Worm (Caenorhabditis elegans) whole organism, young adult: ENCODE data around the gene Y7A5A.3.
A peak's percentile ranks its signal among the peaks of the same experiment; 100 is the strongest.

Experiments used
- C17E4.6 ChIP-seq: fragments of 200-800 bp; sonication (Bioruptor generic); IDR thresholded peaks from 2 replicates; pipeline ENCODE4 v1.3.6; 2022; ENCODE audit warnings: missing genetic modification reagents, missing genetic modification characterization, missing compliant biosample characterization
- D2030.7 ChIP-seq: fragments of 200-800 bp; sonication (Bioruptor generic); IDR thresholded peaks from 2 replicates; pipeline ENCODE4 v1.3.6; 2022; ENCODE audit warnings: missing genetic modification reagents, missing genetic modification characterization, missing compliant biosample characterization
- F10E7.11 ChIP-seq: sonication (generic microtip); optimal IDR thresholded peaks from 2 replicates; lab custom pipeline; 2017; ENCODE audit warnings: mild to moderate bottlenecking, missing genetic modification characterization, moderate library complexity, missing compliant biosample characterization
- F49E8.2 ChIP-seq: sonication (generic microtip); optimal IDR thresholded peaks from 3 replicates; lab custom pipeline; 2017; ENCODE audit warnings: missing genetic modification characterization, mild to moderate bottlenecking, missing compliant biosample characterization, antibody characterized with exemption, moderate library complexity; ENCODE audit not compliant: insufficient read depth
- F57A8.1 ChIP-seq: fragments of 200-800 bp; sonication (Bioruptor generic); optimal IDR thresholded peaks from 2 replicates; lab custom pipeline; 2018; ENCODE audit warnings: mild to moderate bottlenecking, missing genetic modification characterization, moderate library complexity, missing compliant biosample characterization
- K12H6.12 ChIP-seq: fragments of 200-800 bp; sonication (Bioruptor generic); optimal IDR thresholded peaks from 2 replicates; lab custom pipeline; 2018; ENCODE audit warnings: mild to moderate bottlenecking, missing genetic modification characterization, missing compliant biosample characterization
- ZK185.1 ChIP-seq: sonication (generic microtip); optimal IDR thresholded peaks from 2 replicates; lab custom pipeline; 2016; ENCODE audit warnings: mild to moderate bottlenecking, missing genetic modification characterization, missing compliant biosample characterization; ENCODE audit not compliant: poor library complexity, severe bottlenecking
- ama-1 ChIP-seq, 3 experiments: fragments of 150-350 bp in 1 of 3; sonication (generic microtip) in 2 of 3; optimal IDR thresholded peaks; 2 replicates each; lab custom pipeline; 2014 to 2018; ENCODE audit warnings: missing biosample characterization in 2 of 3, missing genetic modification characterization in 2 of 3, missing genetic modification reagents in 2 of 3
- attf-6 ChIP-seq: fragments of 200-800 bp; sonication (Bioruptor generic); IDR thresholded peaks from 2 replicates; pipeline ENCODE4 v1.3.6; 2022; ENCODE audit warnings: missing genetic modification reagents, missing genetic modification characterization, missing compliant biosample characterization
- ccch-3 ChIP-seq: fragments of 200-800 bp; sonication (Bioruptor generic); optimal IDR thresholded peaks from 2 replicates; lab custom pipeline; 2018; ENCODE audit warnings: mild to moderate bottlenecking, missing genetic modification characterization, missing compliant biosample characterization
- cebp-1 ChIP-seq, 2 experiments: fragments of 200-800 bp in 1 of 2; sonication (Bioruptor generic) in 1 of 2; sonication (generic microtip) in 1 of 2; IDR thresholded peaks in 1 of 2; optimal IDR thresholded peaks in 1 of 2; 2 replicates each; pipeline versions ENCODE4 v1.3.6 to Lab custom; 2017 to 2022; ENCODE audit warnings: missing compliant biosample characterization in 2 of 2, missing genetic modification characterization in 2 of 2, mild to moderate bottlenecking in 1 of 2, missing genetic modification reagents in 1 of 2, moderate library complexity in 1 of 2
- ceh-58 ChIP-seq: fragments of 200-800 bp; sonication (Bioruptor generic); IDR thresholded peaks from 2 replicates; pipeline ENCODE4 v1.3.6; 2022; ENCODE audit warnings: missing genetic modification characterization, missing compliant biosample characterization
- chd-7 ChIP-seq: sonication (generic microtip); optimal IDR thresholded peaks from 2 replicates; lab custom pipeline; 2016; ENCODE audit warnings: mild to moderate bottlenecking, missing genetic modification characterization, moderate library complexity, missing compliant biosample characterization
- dpl-1 ChIP-seq: fragments of 150-350 bp; optimal IDR thresholded peaks from 2 replicates; lab custom pipeline; 2014; ENCODE audit warnings: missing biosample characterization, missing genetic modification reagents, missing genetic modification characterization
- egl-18 ChIP-seq: fragments of 200-800 bp; sonication (Bioruptor generic); IDR thresholded peaks from 2 replicates; pipeline ENCODE4 v1.3.6; 2022; ENCODE audit warnings: missing genetic modification reagents, missing genetic modification characterization, missing compliant biosample characterization
- ekl-4 ChIP-seq: fragments of 200-800 bp; sonication (Bioruptor generic); IDR thresholded peaks from 2 replicates; pipeline ENCODE4 v1.3.6; 2022; ENCODE audit warnings: missing genetic modification reagents, missing genetic modification characterization, missing compliant biosample characterization
- hmg-20 ChIP-seq: fragments of 200-800 bp; sonication (Bioruptor generic); IDR thresholded peaks from 2 replicates; pipeline ENCODE4 v1.3.6; 2022; ENCODE audit warnings: missing genetic modification reagents, missing genetic modification characterization, missing compliant biosample characterization
- hrde-1 ChIP-seq: sonication (generic microtip); optimal IDR thresholded peaks from 2 replicates; lab custom pipeline; 2016; ENCODE audit warnings: missing genetic modification characterization, mild to moderate bottlenecking, missing compliant biosample characterization, moderate library complexity, missing genotype, missing genetic modification reagents, borderline replicate concordance
- lag-1 ChIP-seq: fragments of 200-800 bp; sonication (Bioruptor generic); IDR thresholded peaks from 2 replicates; pipeline ENCODE4 v1.3.6; 2022; ENCODE audit warnings: missing genetic modification reagents, missing genetic modification characterization, missing compliant biosample characterization
- let-526 ChIP-seq: fragments of 200-800 bp; sonication (Bioruptor generic); IDR thresholded peaks from 2 replicates; pipeline ENCODE4 v1.3.6; 2022; ENCODE audit warnings: missing genetic modification reagents, missing genetic modification characterization, missing compliant biosample characterization
- lin-26 ChIP-seq: fragments of 200-800 bp; sonication (Bioruptor generic); IDR thresholded peaks from 2 replicates; pipeline ENCODE4 v1.3.6; 2022; ENCODE audit warnings: missing genetic modification reagents, missing genetic modification characterization, missing compliant biosample characterization
- lin-35 ChIP-seq, 3 experiments: fragments of 150-350 bp in 2 of 3; sonication (generic microtip) in 1 of 3; optimal IDR thresholded peaks; 2 replicates each; lab custom pipeline; 2014 to 2018; ENCODE audit warnings: missing biosample characterization in 3 of 3, missing genetic modification characterization in 3 of 3, missing genetic modification reagents in 3 of 3
- lir-1 ChIP-seq: fragments of 200-800 bp; sonication (Bioruptor generic); conservative IDR thresholded peaks from 2 replicates; pipeline ENCODE4 v1.3.6; 2022; ENCODE audit warnings: missing genetic modification reagents, missing genetic modification characterization, missing compliant biosample characterization
- lsl-1 ChIP-seq: fragments of 200-800 bp; sonication (Bioruptor generic); optimal IDR thresholded peaks from 2 replicates; lab custom pipeline; 2018; ENCODE audit warnings: mild to moderate bottlenecking, missing genetic modification characterization, moderate library complexity, missing compliant biosample characterization
- lsy-27 ChIP-seq: sonication (generic microtip); optimal IDR thresholded peaks from 2 replicates; lab custom pipeline; 2017; ENCODE audit warnings: missing genetic modification characterization, mild to moderate bottlenecking, missing compliant biosample characterization, antibody characterized with exemption, missing genotype, borderline replicate concordance; ENCODE audit not compliant: insufficient read depth
- madf-8 ChIP-seq: fragments of 200-800 bp; sonication (Bioruptor generic); conservative IDR thresholded peaks from 2 replicates; pipeline ENCODE4 v1.3.6; 2022; ENCODE audit warnings: missing genetic modification reagents, missing genetic modification characterization, missing compliant biosample characterization
- mcd-1 ChIP-seq: fragments of 200-800 bp; sonication (Bioruptor generic); IDR thresholded peaks from 2 replicates; pipeline ENCODE4 v1.3.6; 2022; ENCODE audit warnings: missing genetic modification reagents, missing genetic modification characterization, missing compliant biosample characterization
- mel-28 ChIP-seq: sonication (generic microtip); optimal IDR thresholded peaks from 2 replicates; lab custom pipeline; 2016; ENCODE audit warnings: borderline replicate concordance, mild to moderate bottlenecking, missing genetic modification characterization, missing compliant biosample characterization
- mxl-1 ChIP-seq: sonication (generic microtip); optimal IDR thresholded peaks from 2 replicates; lab custom pipeline; 2016; ENCODE audit warnings: missing genetic modification characterization, missing compliant biosample characterization
- nfya-1 ChIP-seq: sonication (generic microtip); optimal IDR thresholded peaks from 2 replicates; lab custom pipeline; 2017; ENCODE audit warnings: antibody characterized with exemption, missing compliant biosample characterization, missing genetic modification characterization, borderline replicate concordance; ENCODE audit not compliant: insufficient read depth
- nhr-120 ChIP-seq: fragments of 200-800 bp; sonication (Bioruptor generic); IDR thresholded peaks from 2 replicates; pipeline ENCODE4 v1.3.6; 2022; ENCODE audit warnings: missing genetic modification characterization, missing compliant biosample characterization
- nhr-179 ChIP-seq: sonication (generic microtip); optimal IDR thresholded peaks from 2 replicates; lab custom pipeline; 2016; ENCODE audit warnings: mild to moderate bottlenecking, missing genetic modification characterization, missing compliant biosample characterization
- nhr-80 ChIP-seq: sonication (generic microtip); optimal IDR thresholded peaks from 2 replicates; lab custom pipeline; 2016; ENCODE audit warnings: missing genetic modification characterization, missing compliant biosample characterization
- nhr-90 ChIP-seq: sonication (generic microtip); optimal IDR thresholded peaks from 2 replicates; lab custom pipeline; 2016; ENCODE audit warnings: missing genotype, mild to moderate bottlenecking, missing genetic modification characterization, missing compliant biosample characterization
- pbrm-1 ChIP-seq: fragments of 200-800 bp; sonication (Bioruptor generic); IDR thresholded peaks from 2 replicates; pipeline ENCODE4 v1.3.6; 2022; ENCODE audit warnings: missing genetic modification reagents, missing genetic modification characterization, missing compliant biosample characterization
- repo-1 ChIP-seq: sonication (generic microtip); optimal IDR thresholded peaks from 2 replicates; lab custom pipeline; 2017; ENCODE audit warnings: mild to moderate bottlenecking, missing genetic modification characterization, missing compliant biosample characterization
- rpc-1 ChIP-seq, 2 experiments: fragments of 150-350 bp in 1 of 2; sonication (generic microtip) in 1 of 2; optimal IDR thresholded peaks; 2 replicates each; lab custom pipeline; 2014 to 2018; ENCODE audit warnings: missing biosample characterization in 1 of 2, missing genetic modification characterization in 1 of 2, missing genetic modification reagents in 1 of 2, missing genotype in 1 of 2
- sea-2 ChIP-seq: fragments of 200-800 bp; sonication (Bioruptor generic); IDR thresholded peaks from 2 replicates; pipeline ENCODE4 v1.3.6; 2022; ENCODE audit warnings: missing genetic modification characterization, missing compliant biosample characterization
- snpc-4 ChIP-seq, 5 experiments: fragments of 150-350 bp in 1 of 5; sonication (generic microtip) in 4 of 5; optimal IDR thresholded peaks; 2 replicates each; lab custom pipeline; 2014 to 2018; ENCODE audit warnings: missing genetic modification characterization in 5 of 5, missing biosample characterization in 3 of 5, antibody characterized with exemption in 2 of 5, mild to moderate bottlenecking in 2 of 5, missing compliant biosample characterization in 2 of 5, missing genotype in 2 of 5, moderate library complexity in 2 of 5, missing genetic modification reagents in 1 of 5
- somi-1 ChIP-seq: fragments of 200-800 bp; sonication (Bioruptor generic); optimal IDR thresholded peaks from 2 replicates; lab custom pipeline; 2018; ENCODE audit warnings: mild to moderate bottlenecking, missing genetic modification characterization, missing compliant biosample characterization
- tlf-1 ChIP-seq: fragments of 200-800 bp; sonication (Bioruptor generic); optimal IDR thresholded peaks from 2 replicates; lab custom pipeline; 2018; ENCODE audit warnings: mild to moderate bottlenecking, missing genetic modification characterization, missing compliant biosample characterization
- unc-130 ChIP-seq: sonication (generic microtip); optimal IDR thresholded peaks from 2 replicates; lab custom pipeline; 2016; ENCODE audit warnings: missing genetic modification reagents, missing genetic modification characterization, missing compliant biosample characterization
- xnd-1 ChIP-seq: sonication (generic microtip); optimal IDR thresholded peaks from 2 replicates; lab custom pipeline; 2016; ENCODE audit warnings: missing genotype, missing genetic modification reagents, missing genetic modification characterization, missing compliant biosample characterization
- ztf-22 ChIP-seq: fragments of 200-800 bp; sonication (Bioruptor generic); optimal IDR thresholded peaks from 2 replicates; lab custom pipeline; 2018; ENCODE audit warnings: mild to moderate bottlenecking, missing genetic modification characterization, moderate library complexity, missing compliant biosample characterization
- ztf-25 ChIP-seq: fragments of 200-800 bp; sonication (Bioruptor generic); IDR thresholded peaks from 2 replicates; pipeline ENCODE4 v1.3.6; 2022; ENCODE audit warnings: missing genetic modification reagents, missing genetic modification characterization, missing compliant biosample characterization
- ztf-3 ChIP-seq: fragments of 200-800 bp; sonication (Bioruptor generic); optimal IDR thresholded peaks from 2 replicates; lab custom pipeline; 2018; ENCODE audit warnings: mild to moderate bottlenecking, missing genetic modification characterization, missing compliant biosample characterization

Y7A5A.3 gene

DNA sequence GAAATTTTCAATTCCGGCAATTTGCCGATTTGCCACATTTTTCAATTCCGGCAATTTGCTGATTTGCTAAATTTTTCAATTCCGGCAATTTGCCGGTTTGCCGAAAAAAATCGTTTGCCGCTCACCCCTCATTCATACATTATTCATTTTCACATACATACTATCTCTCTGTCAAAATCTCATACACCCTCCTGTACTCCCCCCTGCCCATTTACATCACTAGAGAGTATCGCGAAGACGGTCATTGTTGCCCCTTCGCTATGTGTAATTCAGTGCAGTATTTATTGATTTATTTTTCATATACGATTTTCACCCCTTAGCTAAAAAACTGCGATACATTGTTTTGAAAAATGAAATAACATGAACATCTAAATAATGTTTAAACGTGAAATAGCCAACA lies 48.1 kb downstream of the Y7A5A.3 start (continued):
- TF ChIP-seq K12H6.12 (tag; lab: Kevin White, UChicago) (peak; percentile 6), C17E4.6 (GFP tag; lab: Robert Waterston, UW) (no peak), egl-18 (no peak), snpc-4 (GFP tag; optimal IDR thresholded peaks at IDR 0.05; lab: Kevin White, UChicago) (no peak), snpc-4 (tag; optimal IDR thresholded peaks at IDR 0.05; lab: Kevin White, UChicago) (peak in 2 of 4 experiments; percentile 32 to 64), mel-28 (tag; lab: Kevin White, UChicago) (no peak), F10E7.11 (tag; lab: Kevin White, UChicago) (no peak), nhr-90 (tag; lab: Kevin White, UChicago) (no peak), F57A8.1 (GFP tag; lab: Kevin White, UChicago) (no peak), somi-1 (GFP tag; lab: Kevin White, UChicago) (no peak), lsl-1 (GFP tag; lab: Kevin White, UChicago) (no peak), chd-7 (tag; lab: Kevin White, UChicago) (no peak), lir-1 (GFP tag; lab: Robert Waterston, UW) (no peak), mcd-1 (peak; percentile 41; the same call in 1 of the 2 replicates), mxl-1 (tag; lab: Kevin White, UChicago) (no peak), lag-1 (GFP tag; lab: Robert Waterston, UW) (no peak), attf-6 (no peak), hmg-20 (GFP tag; lab: Robert Waterston, UW) (no peak), nhr-80 (tag; lab: Kevin White, UChicago) (peak; percentile 47), ztf-25 (GFP tag; lab: Robert Waterston, UW) (no peak), sea-2 (GFP tag; lab: Robert Waterston, UW) (no peak), nfya-1 (tag; lab: Kevin White, UChicago) (no peak), tlf-1 (no peak), ZK185.1 (tag; lab: Kevin White, UChicago) (no peak), madf-8 (no peak), let-526 (GFP tag; lab: Robert Waterston, UW) (no peak), lsy-27 (no peak), D2030.7 (GFP tag; lab: Robert Waterston, UW) (no peak), F49E8.2 (tag; lab: Kevin White, UChicago) (no peak), lin-26 (no peak), dpl-1 (GFP tag; lab: Kevin White, UChicago) (no peak), rpc-1 (optimal IDR thresholded peaks at IDR 0.05; lab: Kevin White, UChicago) (no peak), rpc-1 (tag; optimal IDR thresholded peaks at IDR 0.05; lab: Kevin White, UChicago) (no peak), ccch-3 (no peak), ztf-22 (no peak), ceh-58 (GFP tag; lab: Robert Waterston, UW) (no peak), ztf-3 (GFP tag; lab: Kevin White, UChicago) (no peak), nhr-120 (GFP tag; lab: Robert Waterston, UW) (no peak), pbrm-1 (GFP tag; lab: Robert Waterston, UW) (no peak), nhr-179 (tag; lab: Kevin White, UChicago) (no peak), repo-1 (tag; lab: Kevin White, UChicago) (no peak), unc-130 (no peak), xnd-1 (tag; lab: Kevin White, UChicago) (no peak), ama-1 (optimal IDR thresholded peaks at IDR 0.05; lab: Kevin White, UChicago) (no peak), ama-1 (GFP tag; optimal IDR thresholded peaks at IDR 0.05; lab: Kevin White, UChicago) (no peak), lin-35 (GFP tag; optimal IDR thresholded peaks at IDR 0.05; lab: Kevin White, UChicago) (peak in 1 of 3 experiments; percentile 72), ekl-4 (no peak), cebp-1 (GFP tag; IDR thresholded peaks at IDR 0.05; lab: Robert Waterston, UW) (no peak), cebp-1 (tag; optimal IDR thresholded peaks at IDR 0.05; lab: Kevin White, UChicago) (peak; percentile 66), hrde-1 (tag; lab: Kevin White, UChicago) (no peak)
